Worm (Caenorhabditis elegans) whole organism, L2 larva: ENCODE measurements around the gene ZK1010.2.

Source experiments
- ceh-16 ChIP-seq: fragments of 150-350 bp; optimal IDR thresholded peaks from 2 replicates; lab custom pipeline; 2014; ENCODE audit warnings: missing biosample characterization, missing genetic modification characterization
- ceh-82 ChIP-seq: fragments of 150-350 bp; optimal IDR thresholded peaks from 2 replicates; lab custom pipeline; 2014; ENCODE audit warnings: missing biosample characterization, missing genetic modification characterization
- dmd-4 ChIP-seq: sonication (generic microtip); optimal IDR thresholded peaks from 2 replicates; lab custom pipeline; 2017; ENCODE audit warnings: missing biosample characterization, missing genetic modification characterization
- elt-3 ChIP-seq: sonication (generic microtip); optimal IDR thresholded peaks from 2 replicates; lab custom pipeline; 2017; ENCODE audit warnings: missing biosample characterization, missing genetic modification characterization
- fos-1 ChIP-seq: fragments of 150-350 bp; optimal IDR thresholded peaks from 2 replicates; lab custom pipeline; 2014; ENCODE audit warnings: missing biosample characterization, missing genetic modification characterization
- mab-5 ChIP-seq: fragments of 150-350 bp; optimal IDR thresholded peaks from 2 replicates; lab custom pipeline; 2014; ENCODE audit warnings: missing biosample characterization, missing genetic modification characterization
- nhr-237 ChIP-seq: fragments of 150-350 bp; optimal IDR thresholded peaks from 2 replicates; lab custom pipeline; 2014; ENCODE audit warnings: missing biosample characterization, missing genetic modification characterization
- nhr-25 ChIP-seq: fragments of 150-350 bp; sonication (generic microtip); optimal IDR thresholded peaks from 3 replicates; lab custom pipeline; 2014; ENCODE audit warnings: missing biosample characterization, missing genetic modification characterization
- snpc-4 ChIP-seq: fragments of 150-350 bp; optimal IDR thresholded peaks from 2 replicates; lab custom pipeline; 2014; ENCODE audit warnings: missing biosample characterization, missing genetic modification characterization
- unc-39 ChIP-seq: fragments of 150-350 bp; optimal IDR thresholded peaks from 2 replicates; lab custom pipeline; 2014; ENCODE audit warnings: missing biosample characterization, missing genetic modification characterization
- unc-62 ChIP-seq: fragments of 150-350 bp; optimal IDR thresholded peaks from 2 replicates; lab custom pipeline; 2014; ENCODE audit warnings: missing biosample characterization, missing genetic modification reagents, missing genetic modification characterization
- ztf-4 ChIP-seq: fragments of 150-350 bp; optimal IDR thresholded peaks from 2 replicates; lab custom pipeline; 2014; ENCODE audit warnings: missing biosample characterization, missing genetic modification characterization

ce11 chrIII:12951362-12952228 lies 26.1 kb downstream of the ZK1010.2 start, which contains the start of gene Y39E4A.1:
- TF ChIP-seq unc-62 (GFP tag; lab: Kevin White, UChicago) (no peak), ceh-16 (no peak), ztf-4 (tag; lab: Kevin White, UChicago) (no peak), nhr-237 (tag; lab: Kevin White, UChicago) (no peak), snpc-4 (tag; lab: Kevin White, UChicago) (no peak), fos-1 (no peak), elt-3 (tag; lab: Kevin White, UChicago) (no peak), ceh-82 (tag; lab: Kevin White, UChicago) (no peak), mab-5 (tag; lab: Kevin White, UChicago) (no peak), dmd-4 (tag; lab: Kevin White, UChicago) (no peak), nhr-25 (no peak), unc-39 (tag; lab: Kevin White, UChicago) (no peak)
